Fruit fly (Drosophila melanogaster): ENCODE results near the gene CG3529.

The CG3529 gene

DNA sequence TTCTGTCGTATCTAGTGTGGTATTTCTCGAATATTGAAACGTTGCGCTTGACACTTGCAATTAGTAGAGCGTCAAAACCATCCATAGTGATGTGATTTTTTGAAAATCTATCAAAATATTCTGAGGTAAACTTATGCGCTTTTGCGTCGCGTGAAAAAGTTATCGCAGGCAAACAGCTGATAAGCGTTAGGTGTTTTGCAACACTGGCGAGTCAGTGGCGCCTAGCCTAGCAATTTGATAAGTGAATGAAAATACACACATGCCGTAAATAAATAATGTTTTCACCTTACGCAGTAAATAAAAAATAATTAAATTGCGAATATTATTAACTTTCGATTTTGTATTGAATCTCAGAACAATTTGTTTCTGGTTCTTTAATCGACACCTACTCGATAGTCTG lies 11.3 kb upstream of the CG3529 start, which contains the start of gene CG42526 (continued):
- TF ChIP-seq dsx (GFP tag; optimal IDR thresholded peaks at IDR 0.05; ENCODE audit: poor library complexity, severe bottlenecking) (no peak), CG15336 (GFP tag; IDR thresholded peaks at IDR 0.05) (peak; percentile 57), Hr38 (GFP tag; optimal IDR thresholded peaks at IDR 0.05) (no peak), Hr39 (GFP tag; optimal IDR thresholded peaks at IDR 0.05) (peak; percentile 71), CG3032 (tag; optimal IDR thresholded peaks at IDR 0.05) (peak; percentile 24), CG11902 (GFP tag; optimal IDR thresholded peaks at IDR 0.05) (no peak), CG32006 (GFP tag; optimal IDR thresholded peaks at IDR 0.05) (peak; percentile 56), Sox102F (GFP tag; optimal IDR thresholded peaks at IDR 0.05) (peak; percentile 60), Hr4 (GFP tag; optimal IDR thresholded peaks at IDR 0.05) (peak; percentile 79), Eip75B (GFP tag; optimal IDR thresholded peaks at IDR 0.05) (peak; percentile 59), dac (GFP tag; optimal IDR thresholded peaks at IDR 0.05) (no peak), CG11294 (GFP tag; IDR thresholded peaks at IDR 0.05) (no peak), CG34406 (GFP tag; optimal IDR thresholded peaks at IDR 0.05) (no peak), CG16779 (tag; optimal IDR thresholded peaks at IDR 0.05) (no peak), CG11762 (GFP tag; optimal IDR thresholded peaks at IDR 0.05; ENCODE audit: insufficient read depth) (no peak), svp (GFP tag) (peak; percentile 77), OdsH (GFP tag; optimal IDR thresholded peaks at IDR 0.05) (peak; percentile 67), Sox14 (GFP tag; optimal IDR thresholded peaks at IDR 0.05) (peak; percentile 58), CG9139 (GFP tag; optimal IDR thresholded peaks at IDR 0.05) (no peak), pdm3 (GFP tag; optimal IDR thresholded peaks at IDR 0.05) (peak; percentile 75), topi (GFP tag; optimal IDR thresholded peaks at IDR 0.05) (peak; percentile 33), CG6163 (GFP tag; IDR thresholded peaks at IDR 0.05) (no peak), Eip93F (GFP tag; optimal IDR thresholded peaks at IDR 0.05) (no peak), eg (GFP tag; IDR thresholded peaks at IDR 0.05) (no peak), net (GFP tag; optimal IDR thresholded peaks at IDR 0.05) (peak; percentile 32), CG6808 (GFP tag; optimal IDR thresholded peaks at IDR 0.05) (no peak), fd85E (GFP tag; optimal IDR thresholded peaks at IDR 0.05) (no peak), CG3919 (GFP tag; optimal IDR thresholded peaks at IDR 0.05) (no peak), CG10631 (GFP tag; optimal IDR thresholded peaks at IDR 0.05) (no peak), acj6 (GFP tag; optimal IDR thresholded peaks at IDR 0.05) (peak; percentile 51), Lpt (GFP tag; optimal IDR thresholded peaks at IDR 0.05) (no peak), esn (GFP tag; optimal IDR thresholded peaks at IDR 0.05) (peak; percentile 78), salr (GFP tag; optimal IDR thresholded peaks at IDR 0.05) (peak in 1 of 2 experiments; percentile 43), CG31627 (GFP tag; optimal IDR thresholded peaks at IDR 0.05) (peak; percentile 67), Gug (GFP tag; IDR thresholded peaks at IDR 0.05) (no peak), Met (GFP tag; optimal IDR thresholded peaks at IDR 0.05) (peak; percentile 63), ss (GFP tag; optimal IDR thresholded peaks at IDR 0.05) (no peak)

DNA sequence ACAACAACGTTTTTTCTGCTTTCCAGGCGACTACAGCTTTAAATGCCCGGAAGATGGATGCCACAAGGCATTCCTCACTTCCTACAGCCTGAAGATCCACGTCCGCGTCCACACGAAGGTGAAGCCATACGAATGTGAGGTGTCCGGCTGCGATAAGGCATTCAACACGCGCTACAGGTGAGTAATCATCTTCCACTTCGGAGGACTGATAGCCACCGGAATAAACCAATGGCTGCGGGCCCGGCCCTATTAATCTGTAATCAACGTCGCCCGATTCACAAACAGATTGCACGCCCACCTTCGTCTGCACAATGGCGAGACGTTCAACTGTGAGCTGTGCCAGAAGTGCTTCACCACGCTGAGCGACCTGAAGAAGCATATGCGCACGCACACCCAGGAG lies 10.8 kb upstream of the CG3529 start:
- TF ChIP-seq CG6792 (GFP tag; optimal IDR thresholded peaks at IDR 0.05), result no peak
- no peak for TF ChIP-seq Gug (GFP tag; IDR thresholded peaks at IDR 0.05)
- TF ChIP-seq Sox102F (GFP tag; optimal IDR thresholded peaks at IDR 0.05), result no peak
- no peak for TF ChIP-seq CG3919 (GFP tag; optimal IDR thresholded peaks at IDR 0.05)
- no peak for TF ChIP-seq fd85E (GFP tag; optimal IDR thresholded peaks at IDR 0.05)

DNA sequence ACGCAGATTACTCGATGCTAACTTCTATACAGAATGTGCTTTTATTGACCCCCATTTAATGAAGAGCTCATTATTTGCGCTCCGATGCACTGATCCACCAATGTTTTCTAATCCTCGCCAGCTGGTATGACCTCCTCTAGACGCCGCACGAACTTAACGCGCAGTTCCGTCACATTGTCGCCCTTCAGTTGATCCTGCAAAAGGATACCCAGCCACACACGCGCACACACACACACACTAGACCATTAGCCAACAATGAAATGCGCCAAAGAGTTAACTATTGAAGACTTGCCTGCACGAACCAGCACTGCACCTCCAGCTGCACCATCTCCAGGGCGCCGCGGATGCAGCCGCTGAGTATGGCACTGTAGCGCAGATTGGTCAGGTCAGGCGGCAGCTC lies 7.8 kb upstream of the CG3529 start:
- TF ChIP-seq pdm3 (GFP tag; optimal IDR thresholded peaks at IDR 0.05), result no peak
- no peak for TF ChIP-seq CG31627 (GFP tag; optimal IDR thresholded peaks at IDR 0.05)
- TF ChIP-seq fkh (GFP tag; optimal IDR thresholded peaks at IDR 0.05), result no peak
- TF ChIP-seq CG8632 (GFP tag; optimal IDR thresholded peaks at IDR 0.05), result no peak
- no peak for TF ChIP-seq lz (GFP tag; optimal IDR thresholded peaks at IDR 0.05)
- no peak for TF ChIP-seq CG16779 (tag; optimal IDR thresholded peaks at IDR 0.05)
- TF ChIP-seq CG34406 (GFP tag; optimal IDR thresholded peaks at IDR 0.05), result no peak
- no peak for TF ChIP-seq esn (GFP tag; optimal IDR thresholded peaks at IDR 0.05)
- no peak for TF ChIP-seq CG10631 (GFP tag; optimal IDR thresholded peaks at IDR 0.05)
- TF ChIP-seq CG11294 (GFP tag; IDR thresholded peaks at IDR 0.05), result no peak
- TF ChIP-seq Blimp-1 (GFP tag; optimal IDR thresholded peaks at IDR 0.05), result no peak
- no peak for TF ChIP-seq CG6163 (GFP tag; IDR thresholded peaks at IDR 0.05)
- TF ChIP-seq CG3032 (tag; optimal IDR thresholded peaks at IDR 0.05), result no peak
- no peak for TF ChIP-seq CG6808 (GFP tag; optimal IDR thresholded peaks at IDR 0.05)
- no peak for TF ChIP-seq salr (GFP tag; optimal IDR thresholded peaks at IDR 0.05)
- TF ChIP-seq Met (GFP tag; optimal IDR thresholded peaks at IDR 0.05), result no peak
- TF ChIP-seq Sox15 (GFP tag; optimal IDR thresholded peaks at IDR 0.05), result no peak
- no peak for TF ChIP-seq Eip75B (GFP tag; optimal IDR thresholded peaks at IDR 0.05)
- no peak for TF ChIP-seq Smox (GFP tag; optimal IDR thresholded peaks at IDR 0.05)
- no peak for TF ChIP-seq topi (GFP tag; optimal IDR thresholded peaks at IDR 0.05)
